Fruit fly (Drosophila melanogaster) whole organism, embryonic: ENCODE results near the gene lili.
A peak's percentile ranks its signal among the peaks of the same experiment; 100 is the strongest.

Source experiments
- Ada2b ChIP-seq: fragments of 200-800 bp; sonication (Bioruptor generic); IDR thresholded peaks from 2 replicates; pipeline ENCODE4 v1.3.6; 2022; ENCODE audit warnings: missing biosample characterization, missing genetic modification characterization
- Adf1 ChIP-seq: fragments of 200-800 bp; sonication (Bioruptor generic); IDR thresholded peaks from 2 replicates; pipeline ENCODE4 v1.3.6; 2022; ENCODE audit warnings: missing biosample characterization, missing genetic modification characterization
- CG1024 ChIP-seq: fragments of 200-800 bp; sonication (Bioruptor generic); IDR thresholded peaks from 2 replicates; pipeline ENCODE4 v1.3.6; 2022; ENCODE audit warnings: missing biosample characterization, missing genetic modification characterization
- CG10267 ChIP-seq: fragments of 200-800 bp; sonication (Bioruptor generic); optimal IDR thresholded peaks from 2 replicates; lab custom pipeline; 2018; ENCODE audit warnings: missing biosample characterization, mild to moderate bottlenecking, missing genetic modification characterization, moderate library complexity
- CG10462 ChIP-seq: fragments of 200-800 bp; sonication (Bioruptor generic); optimal IDR thresholded peaks from 2 replicates; lab custom pipeline; 2016; ENCODE audit warnings: missing biosample characterization, missing genetic modification characterization
- CG11247 ChIP-seq: fragments of 200-800 bp; sonication (Bioruptor generic); IDR thresholded peaks from 2 replicates; pipeline ENCODE4 v1.3.6; 2022; ENCODE audit warnings: missing biosample characterization, missing genetic modification characterization
- CG11456 ChIP-seq: fragments of 200-800 bp; sonication (Bioruptor generic); IDR thresholded peaks from 3 replicates; pipeline ENCODE4 v1.3.6; 2022; ENCODE audit warnings: missing biosample characterization, missing genetic modification characterization
- CG13296 ChIP-seq: fragments of 200-800 bp; sonication (Bioruptor generic); optimal IDR thresholded peaks from 3 replicates; lab custom pipeline; 2018; ENCODE audit warnings: missing biosample characterization, mild to moderate bottlenecking, missing genetic modification characterization
- CG14860 ChIP-seq: fragments of 200-800 bp; sonication (Bioruptor generic); IDR thresholded peaks from 3 replicates; pipeline ENCODE4 v1.3.6; 2022; ENCODE audit warnings: missing biosample characterization, missing genetic modification characterization; ENCODE audit not compliant: partially characterized antibody
- CG15514 ChIP-seq: fragments of 200-800 bp; sonication (Bioruptor generic); optimal IDR thresholded peaks from 3 replicates; lab custom pipeline; 2017; ENCODE audit warnings: missing biosample characterization, missing genetic modification characterization, mild to moderate bottlenecking, moderate library complexity, missing genetic modification reagents
- CG18476 ChIP-seq: fragments of 200-800 bp; sonication (Bioruptor generic); optimal IDR thresholded peaks from 2 replicates; lab custom pipeline; 2016; ENCODE audit warnings: missing biosample characterization, mild to moderate bottlenecking, missing genetic modification characterization
- CG2202 ChIP-seq: fragments of 200-800 bp; sonication (Bioruptor generic); optimal IDR thresholded peaks from 2 replicates; lab custom pipeline; 2018; ENCODE audit warnings: missing biosample characterization, mild to moderate bottlenecking, missing genetic modification characterization
- CG30020 ChIP-seq: fragments of 200-800 bp; optimal IDR thresholded peaks from 2 replicates; lab custom pipeline; 2019; ENCODE audit warnings: missing biosample characterization, mild to moderate bottlenecking, missing genetic modification characterization, moderate library complexity
- CG31441 ChIP-seq: fragments of 200-800 bp; sonication (Bioruptor generic); IDR thresholded peaks from 2 replicates; pipeline ENCODE4 v1.3.6; 2022; ENCODE audit warnings: missing biosample characterization, missing genetic modification characterization
- CG3163 ChIP-seq: fragments of 200-800 bp; sonication (Bioruptor generic); optimal IDR thresholded peaks from 3 replicates; lab custom pipeline; 2016; ENCODE audit warnings: missing biosample characterization, missing genetic modification characterization
- CG3407 ChIP-seq: fragments of 200-800 bp; sonication (Bioruptor generic); optimal IDR thresholded peaks from 2 replicates; lab custom pipeline; 2018; ENCODE audit warnings: missing biosample characterization, mild to moderate bottlenecking, missing genetic modification characterization
- CG4854 ChIP-seq: fragments of 200-800 bp; sonication (Bioruptor generic); optimal IDR thresholded peaks from 2 replicates; lab custom pipeline; 2016; ENCODE audit warnings: missing biosample characterization, missing genetic modification characterization, inconsistent platforms
- CG6272 ChIP-seq: fragments of 200-800 bp; sonication (Bioruptor generic); IDR thresholded peaks from 2 replicates; pipeline ENCODE4 v1.3.6; 2022; ENCODE audit warnings: missing biosample characterization, missing genetic modification characterization
- CG7745 ChIP-seq: fragments of 200-800 bp; sonication (Bioruptor generic); optimal IDR thresholded peaks from 2 replicates; lab custom pipeline; 2018; ENCODE audit warnings: missing biosample characterization, mild to moderate bottlenecking, missing genetic modification characterization, moderate library complexity
- CG8359 ChIP-seq: fragments of 200-800 bp; sonication (Bioruptor generic); optimal IDR thresholded peaks from 2 replicates; lab custom pipeline; 2017; ENCODE audit warnings: missing biosample characterization, mild to moderate bottlenecking, missing genetic modification characterization, borderline replicate concordance
- CG8924 ChIP-seq: fragments of 200-800 bp; optimal IDR thresholded peaks from 3 replicates; lab custom pipeline; 2019; ENCODE audit warnings: missing biosample characterization, mild to moderate bottlenecking, missing genetic modification characterization, moderate library complexity
- CG9817 ChIP-seq: fragments of 200-800 bp; sonication (Bioruptor generic); optimal IDR thresholded peaks from 2 replicates; lab custom pipeline; 2018; ENCODE audit warnings: missing biosample characterization, mild to moderate bottlenecking, missing genetic modification characterization, moderate library complexity
- Dip3 ChIP-seq: fragments of 200-800 bp; sonication (Bioruptor generic); optimal IDR thresholded peaks from 3 replicates; lab custom pipeline; 2016; ENCODE audit warnings: missing biosample characterization, missing genetic modification characterization
- Doc3 ChIP-seq: fragments of 200-800 bp; sonication (Bioruptor generic); IDR thresholded peaks from 3 replicates; pipeline ENCODE4 v1.3.6; 2022; ENCODE audit warnings: missing biosample characterization, missing genetic modification characterization; ENCODE audit not compliant: partially characterized antibody
- Fer2 ChIP-seq: fragments of 200-800 bp; sonication (Bioruptor generic); optimal IDR thresholded peaks from 2 replicates; lab custom pipeline; 2018; ENCODE audit warnings: missing biosample characterization, mild to moderate bottlenecking, missing genetic modification characterization, moderate library complexity
- Hey ChIP-seq: fragments of 200-800 bp; sonication (Bioruptor generic); optimal IDR thresholded peaks from 3 replicates; lab custom pipeline; 2018; ENCODE audit warnings: missing biosample characterization, mild to moderate bottlenecking, missing genetic modification characterization
- Hr39 ChIP-seq: fragments of >200 bp; optimal IDR thresholded peaks from 2 replicates; lab custom pipeline; 2017
- Hsf ChIP-seq: fragments of 200-800 bp; sonication (Bioruptor generic); optimal IDR thresholded peaks from 3 replicates; lab custom pipeline; 2016; ENCODE audit warnings: missing biosample characterization, missing genetic modification characterization
- Med ChIP-seq: fragments of 200-800 bp; sonication (Bioruptor generic); peaks from one replicate; lab custom pipeline; 2016; ENCODE audit warnings: missing biosample characterization, missing genetic modification characterization, mild to moderate bottlenecking, inconsistent platforms, moderate library complexity
- NFAT ChIP-seq: fragments of 200-800 bp; sonication (Bioruptor generic); IDR thresholded peaks from 2 replicates; pipeline ENCODE4 v1.3.6; 2022; ENCODE audit warnings: missing biosample characterization, missing genetic modification characterization
- Nf-YB ChIP-seq: fragments of 200-800 bp; sonication (Bioruptor generic); optimal IDR thresholded peaks from 3 replicates; lab custom pipeline; 2019; ENCODE audit warnings: missing biosample characterization, mild to moderate bottlenecking, missing genetic modification characterization, moderate library complexity
- Side ChIP-seq: fragments of 200-800 bp; sonication (Bioruptor generic); optimal IDR thresholded peaks from 2 replicates; lab custom pipeline; 2016; ENCODE audit warnings: missing biosample characterization, missing genetic modification characterization
- Xrp1 ChIP-seq: fragments of 200-800 bp; sonication (Bioruptor generic); IDR thresholded peaks from 2 replicates; pipeline ENCODE4 v1.3.6; 2022; ENCODE audit warnings: missing biosample characterization, missing genetic modification characterization
- ato ChIP-seq: fragments of 200-800 bp; sonication (Bioruptor generic); IDR thresholded peaks from 2 replicates; pipeline ENCODE4 v1.3.6; 2022; ENCODE audit warnings: missing biosample characterization, missing genetic modification characterization; ENCODE audit not compliant: partially characterized antibody
- danr ChIP-seq: fragments of 200-800 bp; sonication (Bioruptor generic); IDR thresholded peaks from 2 replicates; pipeline ENCODE4 v1.3.6; 2022; ENCODE audit warnings: missing biosample characterization, missing genetic modification characterization
- fd64A ChIP-seq: fragments of 200-800 bp; sonication (Bioruptor generic); optimal IDR thresholded peaks from 3 replicates; lab custom pipeline; 2018; ENCODE audit warnings: missing biosample characterization, mild to moderate bottlenecking, missing genetic modification characterization
- gcm ChIP-seq: fragments of 200-800 bp; sonication (Bioruptor generic); optimal IDR thresholded peaks from 2 replicates; lab custom pipeline; 2019; ENCODE audit warnings: missing biosample characterization, mild to moderate bottlenecking, missing genetic modification characterization, moderate library complexity
- gfzf ChIP-seq: fragments of 200-800 bp; sonication (Bioruptor generic); optimal IDR thresholded peaks from 2 replicates; lab custom pipeline; 2016; ENCODE audit warnings: missing biosample characterization, mild to moderate bottlenecking, missing genetic modification characterization, moderate library complexity
- grau ChIP-seq: fragments of 200-800 bp; optimal IDR thresholded peaks from 3 replicates; lab custom pipeline; 2019; ENCODE audit warnings: missing biosample characterization, mild to moderate bottlenecking, missing genetic modification characterization, moderate library complexity
- gro ChIP-seq: fragments of 200-800 bp; sonication (Bioruptor generic); optimal IDR thresholded peaks from 2 replicates; lab custom pipeline; 2016; ENCODE audit warnings: missing biosample characterization, missing genetic modification characterization
- jing ChIP-seq: fragments of 200-800 bp; sonication (Bioruptor generic); optimal IDR thresholded peaks from 2 replicates; lab custom pipeline; 2018; ENCODE audit warnings: missing biosample characterization, mild to moderate bottlenecking, missing genetic modification characterization
- ken ChIP-seq: fragments of 200-800 bp; sonication (Bioruptor generic); IDR thresholded peaks from 3 replicates; pipeline ENCODE4 v1.3.6; 2022; ENCODE audit warnings: missing biosample characterization, missing genetic modification characterization
- lmd ChIP-seq: fragments of 200-800 bp; sonication (Bioruptor generic); IDR thresholded peaks from 2 replicates; pipeline ENCODE4 v1.3.6; 2022; ENCODE audit warnings: missing biosample characterization, missing genetic modification characterization
- run ChIP-seq: fragments of 200-800 bp; sonication (Bioruptor generic); optimal IDR thresholded peaks from 3 replicates; lab custom pipeline; 2018; ENCODE audit warnings: missing biosample characterization, mild to moderate bottlenecking, missing genetic modification characterization
- salm ChIP-seq: fragments of 200-800 bp; sonication (Bioruptor generic); optimal IDR thresholded peaks from 2 replicates; lab custom pipeline; 2018; ENCODE audit warnings: missing biosample characterization, mild to moderate bottlenecking, missing genetic modification characterization
- sd ChIP-seq: fragments of 200-800 bp; sonication (Bioruptor generic); optimal IDR thresholded peaks from 3 replicates; lab custom pipeline; 2018; ENCODE audit warnings: missing biosample characterization, mild to moderate bottlenecking, missing genetic modification characterization, moderate library complexity
- shn ChIP-seq: fragments of 200-800 bp; sonication (Bioruptor generic); optimal IDR thresholded peaks from 3 replicates; lab custom pipeline; 2016; ENCODE audit warnings: missing biosample characterization, missing genetic modification characterization
- slbo ChIP-seq: fragments of 200-800 bp; sonication (Bioruptor generic); IDR thresholded peaks from 2 replicates; pipeline ENCODE4 v1.3.6; 2022; ENCODE audit warnings: missing biosample characterization, missing genetic modification characterization
- slou ChIP-seq: fragments of 200-800 bp; sonication (Bioruptor generic); optimal IDR thresholded peaks from 3 replicates; lab custom pipeline; 2016; ENCODE audit warnings: missing biosample characterization, missing genetic modification characterization
- sqz ChIP-seq: fragments of 200-800 bp; sonication (Bioruptor generic); optimal IDR thresholded peaks from 3 replicates; lab custom pipeline; 2018; ENCODE audit warnings: missing biosample characterization, mild to moderate bottlenecking, missing genetic modification characterization
- sug ChIP-seq: fragments of 200-800 bp; optimal IDR thresholded peaks from 2 replicates; lab custom pipeline; 2019; ENCODE audit warnings: missing biosample characterization, mild to moderate bottlenecking, missing genetic modification characterization, moderate library complexity
- zen ChIP-seq: fragments of 200-800 bp; sonication (Bioruptor generic); optimal IDR thresholded peaks from 3 replicates; lab custom pipeline; 2018; ENCODE audit warnings: missing biosample characterization, mild to moderate bottlenecking, missing genetic modification characterization, moderate library complexity

The lili gene

dm6 chr3R:24798595-24798994, 15.2 kb downstream of the lili start (continued):
- TF ChIP-seq Dip3 (GFP tag; lab: Kevin White, UChicago): no peak
- no peak for TF ChIP-seq CG3163 (GFP tag; lab: Kevin White, UChicago)
- no peak for TF ChIP-seq jing
- TF ChIP-seq CG7745: no peak
- TF ChIP-seq CG11247 (GFP tag; lab: Robert Waterston, UW): no peak
- no peak for TF ChIP-seq fd64A (GFP tag; lab: Kevin White, UChicago)
- 0 out of 2 replicates have a peak, but pooled peaks have one; percentile 15 for TF ChIP-seq lmd (GFP tag; lab: Robert Waterston, UW)
- no peak for TF ChIP-seq Fer2 (tag; lab: Kevin White, UChicago)
- peak; percentile 30 for TF ChIP-seq run (tag; lab: Kevin White, UChicago)
- TF ChIP-seq CG1024 (GFP tag; lab: Robert Waterston, UW): no peak
- no peak for TF ChIP-seq gfzf (GFP tag; lab: Kevin White, UChicago)
- TF ChIP-seq gcm (GFP tag; lab: Kevin White, UChicago): peak; percentile 48
- no peak for TF ChIP-seq Ada2b (GFP tag; lab: Robert Waterston, UW)
- TF ChIP-seq grau (tag; lab: Kevin White, UChicago): peak; percentile 51
- no peak for TF ChIP-seq Hey (tag; lab: Kevin White, UChicago)
- no peak for TF ChIP-seq Adf1
- no peak for TF ChIP-seq zen (tag; lab: Kevin White, UChicago)
- TF ChIP-seq CG31441 (GFP tag; lab: Robert Waterston, UW): no peak; the same call in 1 of the 2 replicates
- TF ChIP-seq CG10462 (GFP tag; lab: Kevin White, UChicago): no peak
- no peak for TF ChIP-seq CG30020
- TF ChIP-seq Hr39 (lab: Kevin White, UChicago): no peak
- no peak for TF ChIP-seq CG11456
- no peak for TF ChIP-seq gro (GFP tag; lab: Kevin White, UChicago)
- TF ChIP-seq ken (GFP tag; lab: Robert Waterston, UW): no peak
- TF ChIP-seq CG2202 (tag; lab: Kevin White, UChicago): no peak
- TF ChIP-seq Med (GFP tag; lab: Kevin White, UChicago): no peak
- TF ChIP-seq slbo (GFP tag; lab: Robert Waterston, UW): 0 out of 2 replicates have a peak, but pooled peaks have one; percentile 12
- peak; percentile 29 for TF ChIP-seq CG10267 (tag; lab: Kevin White, UChicago)
- peak; percentile 3 for TF ChIP-seq CG9817 (tag; lab: Kevin White, UChicago)
- TF ChIP-seq Doc3 (GFP tag; lab: Robert Waterston, UW): no peak
- no peak for TF ChIP-seq CG3407 (GFP tag; lab: Kevin White, UChicago)
- TF ChIP-seq CG6272: no peak
- TF ChIP-seq shn: no peak
- TF ChIP-seq Xrp1 (GFP tag; lab: Robert Waterston, UW): no peak
- peak; percentile 53 for TF ChIP-seq salm (tag; lab: Kevin White, UChicago)
- TF ChIP-seq CG8924 (tag; lab: Kevin White, UChicago): peak; percentile 52
- TF ChIP-seq CG14860: no peak
- peak; percentile 64 for TF ChIP-seq sd (tag; lab: Kevin White, UChicago)
- peak; percentile 11 for TF ChIP-seq Nf-YB (GFP tag; lab: Kevin White, UChicago)
- TF ChIP-seq ato (GFP tag; lab: Robert Waterston, UW): no peak
- no peak for TF ChIP-seq CG4854 (GFP tag; lab: Kevin White, UChicago)
- TF ChIP-seq Side (GFP tag; lab: Kevin White, UChicago): no peak
- no peak for TF ChIP-seq sqz
- no peak for TF ChIP-seq CG8359 (GFP tag; lab: Kevin White, UChicago)
- TF ChIP-seq CG13296 (GFP tag; lab: Kevin White, UChicago): peak; percentile 52
- TF ChIP-seq danr: no peak
- TF ChIP-seq NFAT (GFP tag; lab: Robert Waterston, UW): no peak
- TF ChIP-seq sug (tag; lab: Kevin White, UChicago): peak; percentile 4
- TF ChIP-seq CG15514 (GFP tag; lab: Kevin White, UChicago): peak; percentile 12
- no peak for TF ChIP-seq CG18476
- TF ChIP-seq slou (GFP tag; lab: Kevin White, UChicago): no peak
- no peak for TF ChIP-seq Hsf (GFP tag; lab: Kevin White, UChicago)
